Fruit fly (Drosophila melanogaster): ENCODE measurements around the gene CG34109.

Gene CG34109

DNA sequence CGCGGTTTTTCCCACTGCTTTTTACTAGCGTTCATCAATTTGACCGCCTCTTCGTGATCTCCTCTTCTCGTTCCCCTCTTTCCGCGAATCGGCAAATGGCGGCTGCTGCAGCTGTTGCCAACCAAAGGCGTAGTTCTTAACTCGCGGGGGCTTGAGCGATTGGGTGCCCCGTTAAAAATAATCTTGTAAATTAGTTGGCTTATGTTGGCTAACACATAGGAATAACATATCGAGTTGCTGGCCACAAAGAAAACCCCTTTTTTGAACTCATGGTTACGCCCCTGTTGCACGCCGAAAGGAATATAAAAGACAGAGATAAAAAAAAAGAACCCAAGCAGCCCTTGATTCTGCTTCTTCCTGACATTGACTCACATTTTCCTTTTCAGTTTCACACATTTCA lies 36.7 kb upstream of the CG34109 start (continued):
- TF ChIP-seq BtbVII (GFP tag; optimal IDR thresholded peaks at IDR 0.05): no peak
- TF ChIP-seq CG4360 (GFP tag; IDR thresholded peaks at IDR 0.05): peak; percentile 51
- peak; percentile 74 for TF ChIP-seq Ssrp (tag; optimal IDR thresholded peaks at IDR 0.05)
- no peak for TF ChIP-seq ab (GFP tag; optimal IDR thresholded peaks at IDR 0.05)
- TF ChIP-seq dpn (GFP tag; optimal IDR thresholded peaks at IDR 0.05): peak; percentile 62 to 75
- no peak for TF ChIP-seq Dek (tag; optimal IDR thresholded peaks at IDR 0.05)
- peak; percentile 31 for TF ChIP-seq CG12744 (GFP tag; optimal IDR thresholded peaks at IDR 0.05)
- peak in 1 of 2 experiments; percentile 10 for TF ChIP-seq Eip74EF (GFP tag; optimal IDR thresholded peaks at IDR 0.05)
- TF ChIP-seq run (tag; optimal IDR thresholded peaks at IDR 0.05): no peak
- TF ChIP-seq da (GFP tag; optimal IDR thresholded peaks at IDR 0.05): peak; percentile 28
- peak; percentile 56; the same call in 2 of the 3 replicates for TF ChIP-seq B-H1 (GFP tag; IDR thresholded peaks at IDR 0.05)
- no peak for TF ChIP-seq Lpt (GFP tag; optimal IDR thresholded peaks at IDR 0.05)
- no peak for TF ChIP-seq kni (GFP tag; optimal IDR thresholded peaks at IDR 0.05)
- TF ChIP-seq grau (tag; optimal IDR thresholded peaks at IDR 0.05): peak; percentile 51
- no peak for TF ChIP-seq tna (GFP tag; IDR thresholded peaks at IDR 0.05; ENCODE audit: partially characterized antibody)
- peak; percentile 72 for TF ChIP-seq nau (GFP tag; optimal IDR thresholded peaks at IDR 0.05)
- TF ChIP-seq HLH54F (GFP tag; optimal IDR thresholded peaks at IDR 0.05): peak; percentile 59
- TF ChIP-seq CG18011 (GFP tag; optimal IDR thresholded peaks at IDR 0.05): no peak
- TF ChIP-seq dysf (GFP tag; IDR thresholded peaks at IDR 0.05): peak; percentile 80
- peak; percentile 63 for TF ChIP-seq CG7786 (GFP tag; optimal IDR thresholded peaks at IDR 0.05)
- peak; percentile 76 for TF ChIP-seq Chrac-16 (GFP tag; optimal IDR thresholded peaks at IDR 0.05)
- peak; percentile 49 for TF ChIP-seq CG9932 (GFP tag; IDR thresholded peaks at IDR 0.05)
- TF ChIP-seq CG11085 (GFP tag; IDR thresholded peaks at IDR 0.05): peak; percentile 50
- peak; percentile 88 for TF ChIP-seq ranshi (GFP tag; IDR thresholded peaks at IDR 0.05)
- no peak for TF ChIP-seq sd (tag; optimal IDR thresholded peaks at IDR 0.05)
- no peak for TF ChIP-seq vfl (GFP tag; optimal IDR thresholded peaks at IDR 0.05)
- TF ChIP-seq ci (GFP tag; IDR thresholded peaks at IDR 0.05): peak; percentile 94
- peak; percentile 55; the same call in 1 of the 2 replicates for TF ChIP-seq CG9215 (GFP tag; IDR thresholded peaks at IDR 0.05)
- TF ChIP-seq slbo (GFP tag; IDR thresholded peaks at IDR 0.05): peak; percentile 79
- no peak for TF ChIP-seq Myb (GFP tag; optimal IDR thresholded peaks at IDR 0.05)
- TF ChIP-seq H15 (GFP tag; IDR thresholded peaks at IDR 0.05): peak; percentile 84
- no peak for TF ChIP-seq CG10274 (GFP tag; optimal IDR thresholded peaks at IDR 0.05)
- no peak for TF ChIP-seq CHES-1-like (GFP tag; optimal IDR thresholded peaks at IDR 0.05)
- peak; percentile 75 for TF ChIP-seq Abd-B (GFP tag; optimal IDR thresholded peaks at IDR 0.05)
- no peak for TF ChIP-seq vnd (GFP tag; IDR thresholded peaks at IDR 0.05; ENCODE audit: partially characterized antibody)
- peak; percentile 72 for TF ChIP-seq onecut (GFP tag; IDR thresholded peaks at IDR 0.05)
- TF ChIP-seq CG31441 (GFP tag; IDR thresholded peaks at IDR 0.05): peak; percentile 62; the same call in 1 of the 2 replicates
- peak; percentile 56 for TF ChIP-seq zen (tag; optimal IDR thresholded peaks at IDR 0.05)
- TF ChIP-seq Atf-2 (GFP tag; optimal IDR thresholded peaks at IDR 0.05): peak; percentile 71
- no peak for TF ChIP-seq HmgZ (tag; optimal IDR thresholded peaks at IDR 0.05)
- no peak for TF ChIP-seq CG17912 (GFP tag; optimal IDR thresholded peaks at IDR 0.05)
- TF ChIP-seq CG1832 (GFP tag; optimal IDR thresholded peaks at IDR 0.05): no peak
- TF ChIP-seq CG7928 (GFP tag; optimal IDR thresholded peaks at IDR 0.05): no peak
- no peak for TF ChIP-seq pho (GFP tag; optimal IDR thresholded peaks at IDR 0.05)
- TF ChIP-seq NfI (GFP tag; optimal IDR thresholded peaks at IDR 0.05): peak; percentile 67
- TF ChIP-seq Sin3A (optimal IDR thresholded peaks at IDR 0.05): no peak
- TF ChIP-seq BEAF-32 (GFP tag; optimal IDR thresholded peaks at IDR 0.05): no peak
- peak; percentile 71 for TF ChIP-seq pum (GFP tag; optimal IDR thresholded peaks at IDR 0.05)
- TF ChIP-seq sens-2 (GFP tag; IDR thresholded peaks at IDR 0.05): peak; percentile 76
- peak; percentile 71 for TF ChIP-seq stc (GFP tag; IDR thresholded peaks at IDR 0.05)
- peak; percentile 33 for TF ChIP-seq Bdp1 (GFP tag; optimal IDR thresholded peaks at IDR 0.05)
- TF ChIP-seq CG8924 (tag; optimal IDR thresholded peaks at IDR 0.05): peak; percentile 35
